Worm (Caenorhabditis elegans) whole organism, L4 larva: ENCODE data around the gene K08F9.1.

Experiments
- D1046.2 ChIP-seq: fragments of 200-800 bp; sonication (Bioruptor generic); IDR thresholded peaks from 2 replicates; pipeline ENCODE4 v1.3.6; 2022; ENCODE audit warnings: missing genetic modification characterization, missing compliant biosample characterization
- F44E2.7 ChIP-seq: fragments of 200-800 bp; sonication (Bioruptor generic); IDR thresholded peaks from 2 replicates; pipeline ENCODE4 v2.1.2; 2022; ENCODE audit warnings: missing genetic modification characterization, missing compliant biosample characterization
- F49E8.2 ChIP-seq: sonication (generic microtip); optimal IDR thresholded peaks from 2 replicates; lab custom pipeline; 2016; ENCODE audit warnings: missing compliant biosample characterization, mild to moderate bottlenecking, missing genetic modification characterization, borderline replicate concordance
- T20F7.1 ChIP-seq: fragments of 200-800 bp; sonication (Bioruptor generic); optimal IDR thresholded peaks from 2 replicates; lab custom pipeline; 2018; ENCODE audit warnings: mild to moderate bottlenecking, missing genetic modification characterization, missing compliant biosample characterization
- T26A8.4 ChIP-seq: fragments of 200-800 bp; sonication (Bioruptor generic); IDR thresholded peaks from 2 replicates; pipeline ENCODE4 v1.3.6; 2022; ENCODE audit warnings: missing genetic modification characterization, missing compliant biosample characterization
- Y105C5A.15 ChIP-seq: fragments of 200-800 bp; sonication (Bioruptor generic); IDR thresholded peaks from 2 replicates; pipeline ENCODE4 v1.3.6; 2022; ENCODE audit warnings: missing genetic modification characterization, missing compliant biosample characterization
- Y48G9A.11 ChIP-seq: fragments of 200-800 bp; sonication (Bioruptor generic); IDR thresholded peaks from 2 replicates; pipeline ENCODE4 v1.3.6; 2022; ENCODE audit warnings: missing genetic modification reagents, missing genetic modification characterization, missing compliant biosample characterization
- Y75B8A.6 ChIP-seq: fragments of 200-800 bp; sonication (Bioruptor generic); IDR thresholded peaks from 2 replicates; pipeline ENCODE4 v1.3.6; 2022; ENCODE audit warnings: missing genetic modification reagents, missing genetic modification characterization, missing compliant biosample characterization
- ZK337.2 ChIP-seq: fragments of 200-800 bp; sonication (Bioruptor generic); IDR thresholded peaks from 2 replicates; pipeline ENCODE4 v1.3.6; 2022; ENCODE audit warnings: missing genetic modification reagents, missing genetic modification characterization, missing compliant biosample characterization
- aly-2 ChIP-seq: sonication (generic microtip); optimal IDR thresholded peaks from 2 replicates; lab custom pipeline; 2018; ENCODE audit warnings: missing biosample characterization, missing genetic modification characterization
- ceh-20 ChIP-seq: fragments of 200-800 bp; sonication (Bioruptor generic); IDR thresholded peaks from 2 replicates; pipeline ENCODE4 v1.3.6; 2022; ENCODE audit warnings: missing genetic modification reagents, missing genetic modification characterization, missing compliant biosample characterization
- ceh-28 ChIP-seq: fragments of 150-350 bp; optimal IDR thresholded peaks from 2 replicates; lab custom pipeline; 2014; ENCODE audit warnings: missing biosample characterization, missing genetic modification reagents, missing genetic modification characterization
- ces-1 ChIP-seq: fragments of 150-350 bp; sonication (generic microtip); optimal IDR thresholded peaks from 4 replicates; lab custom pipeline; 2014; ENCODE audit warnings: missing biosample characterization, missing genetic modification reagents, missing genetic modification characterization
- cey-2 ChIP-seq: sonication (generic microtip); optimal IDR thresholded peaks from 3 replicates; lab custom pipeline; 2017; ENCODE audit warnings: missing genetic modification characterization, mild to moderate bottlenecking, missing compliant biosample characterization, antibody characterized with exemption, borderline replicate concordance; ENCODE audit not compliant: insufficient read depth
- ctbp-1 ChIP-seq: fragments of 200-800 bp; sonication (Bioruptor generic); IDR thresholded peaks from 2 replicates; pipeline ENCODE4 v1.3.6; 2022; ENCODE audit warnings: missing genetic modification reagents, missing genetic modification characterization, missing compliant biosample characterization
- daf-8 ChIP-seq: fragments of 200-800 bp; sonication (Bioruptor generic); IDR thresholded peaks from 2 replicates; pipeline ENCODE4 v1.3.6; 2022; ENCODE audit warnings: missing genetic modification characterization, missing compliant biosample characterization
- dmd-6 ChIP-seq: fragments of 200-800 bp; sonication (Bioruptor generic); IDR thresholded peaks from 2 replicates; pipeline ENCODE4 v1.3.6; 2022; ENCODE audit warnings: missing genetic modification reagents, missing genetic modification characterization, missing compliant biosample characterization
- dmd-8 ChIP-seq: fragments of 200-800 bp; sonication (Bioruptor generic); IDR thresholded peaks from 2 replicates; pipeline ENCODE4 v1.3.6; 2022; ENCODE audit warnings: missing genetic modification characterization, missing compliant biosample characterization
- dmd-9 ChIP-seq: fragments of 200-800 bp; sonication (Bioruptor generic); IDR thresholded peaks from 2 replicates; pipeline ENCODE4 v1.3.6; 2022; ENCODE audit warnings: missing genetic modification reagents, missing genetic modification characterization, missing compliant biosample characterization
- duxl-1 ChIP-seq: sonication (generic microtip); optimal IDR thresholded peaks from 2 replicates; lab custom pipeline; 2016; ENCODE audit warnings: mild to moderate bottlenecking, missing genetic modification characterization, moderate library complexity, missing compliant biosample characterization; ENCODE audit not compliant: poor library complexity
- dve-1 ChIP-seq: sonication (generic microtip); optimal IDR thresholded peaks from 2 replicates; lab custom pipeline; 2017; ENCODE audit warnings: antibody characterized with exemption, mild to moderate bottlenecking, missing genetic modification characterization, missing compliant biosample characterization; ENCODE audit not compliant: insufficient read depth
- fkh-10 ChIP-seq: fragments of 150-350 bp; optimal IDR thresholded peaks from 2 replicates; lab custom pipeline; 2014; ENCODE audit warnings: missing biosample characterization, missing genetic modification reagents, missing genetic modification characterization
- fos-1 ChIP-seq: fragments of 150-350 bp; optimal IDR thresholded peaks from 2 replicates; lab custom pipeline; 2014; ENCODE audit warnings: missing biosample characterization, missing genetic modification characterization
- gei-8 ChIP-seq: fragments of 200-800 bp; sonication (Bioruptor generic); optimal IDR thresholded peaks from 2 replicates; lab custom pipeline; 2018; ENCODE audit warnings: mild to moderate bottlenecking, missing genetic modification characterization, missing compliant biosample characterization
- hif-1 ChIP-seq, 2 experiments: sonication (generic microtip); optimal IDR thresholded peaks; 2 replicates each; lab custom pipeline; 2016 to 2017; ENCODE audit warnings: missing compliant biosample characterization in 2 of 2, missing genetic modification characterization in 2 of 2, missing genetic modification reagents in 2 of 2, missing genotype in 2 of 2, mild to moderate bottlenecking in 1 of 2
- hmg-1.1 ChIP-seq: fragments of 200-800 bp; sonication (Bioruptor generic); IDR thresholded peaks from 2 replicates; pipeline ENCODE4 v1.3.6; 2022; ENCODE audit warnings: missing genetic modification reagents, missing genetic modification characterization, missing compliant biosample characterization
- jun-1 ChIP-seq: fragments of 150-350 bp; optimal IDR thresholded peaks from 2 replicates; lab custom pipeline; 2014; ENCODE audit warnings: missing biosample characterization, missing genetic modification reagents, missing genetic modification characterization
- lim-7 ChIP-seq: fragments of 200-800 bp; sonication (Bioruptor generic); IDR thresholded peaks from 2 replicates; pipeline ENCODE4 v1.3.6; 2022; ENCODE audit warnings: missing genetic modification characterization, missing compliant biosample characterization
- lin-13 ChIP-seq: fragments of 150-350 bp; optimal IDR thresholded peaks from 2 replicates; lab custom pipeline; 2014; ENCODE audit warnings: missing biosample characterization, missing genetic modification reagents, missing genetic modification characterization
- lin-39 ChIP-seq: fragments of 150-350 bp; optimal IDR thresholded peaks from 2 replicates; lab custom pipeline; 2014; ENCODE audit warnings: missing biosample characterization, missing genetic modification reagents, missing genetic modification characterization
- lir-3 ChIP-seq: sonication (generic microtip); optimal IDR thresholded peaks from 2 replicates; lab custom pipeline; 2016; ENCODE audit warnings: mild to moderate bottlenecking, missing genetic modification characterization, missing compliant biosample characterization
- mdl-1 ChIP-seq, 2 experiments: fragments of 150-350 bp in 1 of 2; sonication (generic microtip) in 1 of 2; optimal IDR thresholded peaks; 2 replicates each; lab custom pipeline; 2014 to 2017; ENCODE audit warnings: missing biosample characterization in 2 of 2, missing genetic modification characterization in 2 of 2
- mep-1 ChIP-seq: fragments of 150-350 bp; sonication (generic microtip); optimal IDR thresholded peaks from 3 replicates; lab custom pipeline; 2014; ENCODE audit warnings: missing biosample characterization, missing genetic modification characterization
- nhr-10 ChIP-seq: fragments of 150-350 bp; optimal IDR thresholded peaks from 2 replicates; lab custom pipeline; 2014; ENCODE audit warnings: missing biosample characterization, missing genetic modification characterization
- nhr-102 ChIP-seq: sonication (generic microtip); optimal IDR thresholded peaks from 2 replicates; lab custom pipeline; 2016; ENCODE audit warnings: mild to moderate bottlenecking, missing genetic modification characterization, moderate library complexity, missing compliant biosample characterization
- nhr-111 ChIP-seq: fragments of 200-800 bp; sonication (Bioruptor generic); optimal IDR thresholded peaks from 2 replicates; lab custom pipeline; 2018; ENCODE audit warnings: mild to moderate bottlenecking, missing genetic modification characterization, missing compliant biosample characterization
- nhr-48 ChIP-seq: sonication (generic microtip); optimal IDR thresholded peaks from 2 replicates; lab custom pipeline; 2016; ENCODE audit warnings: mild to moderate bottlenecking, missing genetic modification characterization, missing compliant biosample characterization
- nhr-6 ChIP-seq: fragments of 150-350 bp; optimal IDR thresholded peaks from 2 replicates; lab custom pipeline; 2014; ENCODE audit warnings: missing biosample characterization, missing genetic modification characterization
- nhr-77 ChIP-seq: fragments of 150-350 bp; optimal IDR thresholded peaks from 2 replicates; lab custom pipeline; 2014; ENCODE audit warnings: missing biosample characterization, missing genetic modification characterization
- rbr-2 ChIP-seq: sonication (generic microtip); optimal IDR thresholded peaks from 2 replicates; lab custom pipeline; 2016; ENCODE audit warnings: missing genotype, missing genetic modification characterization, missing compliant biosample characterization
- set-16 ChIP-seq: fragments of 200-800 bp; sonication (Bioruptor generic); IDR thresholded peaks from 2 replicates; pipeline ENCODE4 v1.3.6; 2022; ENCODE audit warnings: missing genetic modification reagents, missing genetic modification characterization, missing compliant biosample characterization
- skn-1 ChIP-seq: fragments of 150-350 bp; optimal IDR thresholded peaks from 2 replicates; lab custom pipeline; 2014; ENCODE audit warnings: missing biosample characterization, missing genetic modification characterization
- snpc-1.2 ChIP-seq: fragments of 200-800 bp; sonication (Bioruptor generic); IDR thresholded peaks from 2 replicates; pipeline ENCODE4 v1.3.6; 2022; ENCODE audit warnings: missing genetic modification reagents, missing genetic modification characterization, missing compliant biosample characterization
- spr-1 ChIP-seq: sonication (generic microtip); optimal IDR thresholded peaks from 2 replicates; lab custom pipeline; 2016; ENCODE audit warnings: mild to moderate bottlenecking, missing genetic modification characterization, missing compliant biosample characterization
- spr-3 ChIP-seq: fragments of 200-800 bp; sonication (Bioruptor generic); optimal IDR thresholded peaks from 2 replicates; lab custom pipeline; 2018; ENCODE audit warnings: mild to moderate bottlenecking, missing genetic modification characterization, missing compliant biosample characterization
- tra-1 ChIP-seq: fragments of 200-800 bp; sonication (Bioruptor generic); IDR thresholded peaks from 2 replicates; pipeline ENCODE4 v1.3.6; 2022; ENCODE audit warnings: missing genetic modification reagents, missing genetic modification characterization, missing compliant biosample characterization
- unc-130 ChIP-seq: sonication (generic microtip); optimal IDR thresholded peaks from 2 replicates; lab custom pipeline; 2016; ENCODE audit warnings: missing genetic modification reagents, missing genetic modification characterization, missing compliant biosample characterization
- unc-62 ChIP-seq, 3 experiments: fragments of 150-350 bp in 1 of 3; sonication (generic microtip); optimal IDR thresholded peaks in 2 of 3; peaks in 1 of 3; 1 replicate in 1 of 3; 2 replicates in 2 of 3; lab custom pipeline; 2014 to 2017; ENCODE audit warnings: missing biosample characterization in 3 of 3, missing genetic modification characterization in 3 of 3, missing genetic modification reagents in 3 of 3, missing genotype in 1 of 3
- vab-7 ChIP-seq: fragments of 200-800 bp; sonication (Bioruptor generic); IDR thresholded peaks from 2 replicates; pipeline ENCODE4 v1.3.6; 2022; ENCODE audit warnings: missing genetic modification reagents, missing genetic modification characterization, missing compliant biosample characterization
- zfp-2 ChIP-seq: sonication (generic microtip); optimal IDR thresholded peaks from 2 replicates; lab custom pipeline; 2016; ENCODE audit warnings: mild to moderate bottlenecking, missing genetic modification characterization, missing compliant biosample characterization
- zip-2 ChIP-seq: fragments of 150-350 bp; optimal IDR thresholded peaks from 2 replicates; lab custom pipeline; 2014; ENCODE audit warnings: missing biosample characterization, missing genetic modification characterization

The K08F9.1 gene

DNA sequence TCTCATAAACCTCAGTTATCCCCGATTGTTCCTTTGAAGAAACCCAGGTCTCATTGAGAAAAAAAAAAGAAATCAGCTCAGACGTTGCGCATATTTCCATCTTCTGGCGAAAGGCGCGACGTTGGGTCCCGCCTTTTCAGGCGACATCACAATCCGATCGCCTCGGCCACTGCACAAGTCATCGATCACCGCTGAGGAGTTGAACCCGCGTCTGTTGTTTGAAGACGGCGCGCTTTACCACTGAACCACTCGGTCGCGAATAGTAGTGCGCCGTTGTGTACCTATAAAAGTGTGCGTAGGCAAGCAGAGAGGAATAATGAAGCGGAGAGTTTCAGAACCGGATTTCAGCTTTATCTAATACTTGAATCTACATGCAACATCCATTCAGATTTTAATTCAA lies 47.7 kb upstream of the K08F9.1 start, which contains the start of gene Y75B12B.11:
Gene Y75B12B.11, plus strand, starts transcription at position 394 of the 400 bp plus-strand sequence.
- TF ChIP-seq jun-1 (tag; lab: Kevin White, UChicago) (peak; percentile 57), skn-1 (tag; lab: Kevin White, UChicago) (no peak), ZK337.2 (GFP tag; lab: Robert Waterston, UW) (peak; percentile 89), unc-62 (GFP tag; optimal IDR thresholded peaks at IDR 0.05 in 1 of 2; lab: Kevin White, UChicago) (no peak), unc-62 (tag; optimal IDR thresholded peaks at IDR 0.05; lab: Kevin White, UChicago) (no peak), aly-2 (tag; lab: Kevin White, UChicago) (peak; percentile 92), dmd-9 (GFP tag; lab: Robert Waterston, UW) (peak; percentile 87), zip-2 (peak; percentile 45), T20F7.1 (peak; percentile 77), Y105C5A.15 (GFP tag; lab: Robert Waterston, UW) (peak; percentile 94), daf-8 (GFP tag; lab: Robert Waterston, UW) (peak; percentile 91), spr-1 (tag; lab: Kevin White, UChicago) (peak; percentile 95), lin-13 (peak; percentile 93), Y48G9A.11 (GFP tag; lab: Robert Waterston, UW) (peak; percentile 91), Y75B8A.6 (GFP tag; lab: Robert Waterston, UW) (peak; percentile 83; the same call in 1 of the 2 replicates), spr-3 (GFP tag; lab: Kevin White, UChicago) (peak; percentile 93), F44E2.7 (GFP tag; lab: Robert Waterston, UW) (peak; percentile 98), unc-130 (GFP tag; lab: Kevin White, UChicago) (peak; percentile 92), rbr-2 (peak; percentile 80), ctbp-1 (GFP tag; lab: Robert Waterston, UW) (peak; percentile 93), snpc-1.2 (GFP tag; lab: Robert Waterston, UW) (peak; percentile 94), dve-1 (peak; percentile 93), nhr-48 (peak; percentile 83), hif-1 (tag; optimal IDR thresholded peaks at IDR 0.05; lab: Kevin White, UChicago) (peak; percentile 39 to 66), gei-8 (GFP tag; lab: Kevin White, UChicago) (peak; percentile 97), nhr-10 (tag; lab: Kevin White, UChicago) (peak; percentile 39), lir-3 (tag; lab: Kevin White, UChicago) (peak; percentile 88), dmd-6 (GFP tag; lab: Robert Waterston, UW) (peak; percentile 80), tra-1 (GFP tag; lab: Robert Waterston, UW) (peak; percentile 95), ceh-20 (GFP tag; lab: Robert Waterston, UW) (peak; percentile 89), nhr-77 (tag; lab: Kevin White, UChicago) (peak; percentile 58), duxl-1 (tag; lab: Kevin White, UChicago) (peak; percentile 84), fos-1 (tag; lab: Kevin White, UChicago) (no peak), fkh-10 (GFP tag; lab: Kevin White, UChicago) (no peak), lin-39 (no peak), zfp-2 (tag; lab: Kevin White, UChicago) (peak; percentile 66), nhr-111 (peak; percentile 98), vab-7 (GFP tag; lab: Robert Waterston, UW) (peak; percentile 98), nhr-102 (tag; lab: Kevin White, UChicago) (peak; percentile 93), mdl-1 (tag; optimal IDR thresholded peaks at IDR 0.05; lab: Kevin White, UChicago) (no peak), dmd-8 (GFP tag; lab: Robert Waterston, UW) (peak; percentile 99), F49E8.2 (tag; lab: Kevin White, UChicago) (peak; percentile 96), cey-2 (tag; lab: Kevin White, UChicago) (no peak), nhr-6 (tag; lab: Kevin White, UChicago) (peak; percentile 96), mep-1 (tag; lab: Kevin White, UChicago) (peak; percentile 92), ces-1 (GFP tag; lab: Kevin White, UChicago) (no peak), hmg-1.1 (peak; percentile 92), ceh-28 (tag; lab: Kevin White, UChicago) (no peak), lim-7 (peak; percentile 98), D1046.2 (GFP tag; lab: Robert Waterston, UW) (peak; percentile 96), T26A8.4 (GFP tag; lab: Robert Waterston, UW) (peak; percentile 94), set-16 (peak; percentile 85)
